Fruit fly (Drosophila melanogaster) S2 (cell line): Measurements from ENCODE around the gene fok.
A peak's percentile ranks its signal among the peaks of the same experiment; 100 is the strongest.

Experiments used
- CG8478 ChIP-seq: fragments of >200 bp; optimal IDR thresholded peaks from 2 replicates; lab custom pipeline; 2018
- CTCF ChIP-seq, 2 experiments: fragments of >200 bp; optimal IDR thresholded peaks; 2 replicates each; lab custom pipeline; 2018

DNA sequence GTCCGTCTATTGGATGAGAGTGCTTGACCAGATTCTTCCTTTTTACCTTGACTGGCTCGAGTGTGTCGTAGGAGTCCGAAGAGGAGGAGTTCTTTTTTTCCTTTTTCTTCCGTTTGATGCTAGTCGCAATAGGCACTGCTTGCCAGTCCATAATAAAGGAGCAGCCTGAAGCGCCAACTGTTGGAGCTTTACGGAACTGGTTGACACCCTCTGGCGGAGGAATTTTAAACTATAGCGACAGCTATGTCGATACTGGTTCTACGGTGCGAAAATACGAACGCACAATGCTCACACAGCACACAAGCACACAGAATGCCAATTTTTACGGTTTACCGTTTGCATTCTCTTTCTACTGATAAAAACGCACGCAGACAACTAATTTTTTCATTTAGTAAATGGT, 21.7 kb upstream of the fok start:
- peak; percentile 72 to 80 for TF ChIP-seq CTCF (optimal IDR thresholded peaks at IDR 0.05; lab: Kevin White, UChicago)
- TF ChIP-seq CG8478 (lab: Kevin White, UChicago), result no peak
